Fruit fly (Drosophila melanogaster): ENCODE data around the gene SP1029.

The SP1029 gene

dm6 chr3R:29255963-29256527 lies 5.8 kb upstream of the SP1029 start, which contains the start of gene CG45544 (continued):
- TF ChIP-seq HmgD (GFP tag; optimal IDR thresholded peaks at IDR 0.05), result no peak
- no peak for TF ChIP-seq CG10147 (GFP tag; optimal IDR thresholded peaks at IDR 0.05)
- TF ChIP-seq schlank (tag; optimal IDR thresholded peaks at IDR 0.05), result no peak
- no peak for TF ChIP-seq cwo (GFP tag; optimal IDR thresholded peaks at IDR 0.05)
- peak; percentile 45 for TF ChIP-seq Rfx (GFP tag; IDR thresholded peaks at IDR 0.05)
- TF ChIP-seq Xrp1 (GFP tag; IDR thresholded peaks at IDR 0.05), result peak; percentile 10; the same call in 1 of the 2 replicates
- no peak for TF ChIP-seq trh (GFP tag; optimal IDR thresholded peaks at IDR 0.05)
- TF ChIP-seq ara (GFP tag; IDR thresholded peaks at IDR 0.05), result no peak
- no peak for TF ChIP-seq bcd (GFP tag; optimal IDR thresholded peaks at IDR 0.05)
- no peak for TF ChIP-seq Asciz (GFP tag; optimal IDR thresholded peaks at IDR 0.05)
- no peak for TF ChIP-seq Dfd (GFP tag; optimal IDR thresholded peaks at IDR 0.05)
- no peak for TF ChIP-seq ems (GFP tag; optimal IDR thresholded peaks at IDR 0.05)
- TF ChIP-seq Lim3 (GFP tag; IDR thresholded peaks at IDR 0.05), result no peak
- TF ChIP-seq her (GFP tag; optimal IDR thresholded peaks at IDR 0.05), result no peak
- TF ChIP-seq wor (GFP tag; IDR thresholded peaks at IDR 0.05), result no peak
- TF ChIP-seq Fer1 (GFP tag; optimal IDR thresholded peaks at IDR 0.05), result no peak
- TF ChIP-seq Sry-δ (GFP tag; optimal IDR thresholded peaks at IDR 0.05), result no peak
- TF ChIP-seq cad (GFP tag; optimal IDR thresholded peaks at IDR 0.05), result no peak
- no peak for TF ChIP-seq Chrac-16 (GFP tag; optimal IDR thresholded peaks at IDR 0.05)
- TF ChIP-seq Gug (GFP tag; IDR thresholded peaks at IDR 0.05), result 0 out of 4 replicates have a peak, but pooled peaks have one; percentile 40
- no peak for TF ChIP-seq E2f1 (GFP tag; IDR thresholded peaks at IDR 0.05)
- no peak for TF ChIP-seq CG12744 (GFP tag; optimal IDR thresholded peaks at IDR 0.05)
- TF ChIP-seq CG15011 (GFP tag; optimal IDR thresholded peaks at IDR 0.05), result no peak
- TF ChIP-seq Mrtf (GFP tag; IDR thresholded peaks at IDR 0.05), result no peak
- TF ChIP-seq CG34422 (GFP tag; IDR thresholded peaks at IDR 0.05), result peak; percentile 16; the same call in 1 of the 3 replicates
- peak; percentile 22; the same call in 1 of the 2 replicates for TF ChIP-seq ssp (GFP tag; IDR thresholded peaks at IDR 0.05)
- TF ChIP-seq jigr1 (GFP tag; IDR thresholded peaks at IDR 0.05), result no peak
- TF ChIP-seq Hr51 (GFP tag; optimal IDR thresholded peaks at IDR 0.05), result no peak
- no peak for TF ChIP-seq en (GFP tag; optimal IDR thresholded peaks at IDR 0.05)
- peak; percentile 55 for TF ChIP-seq row (GFP tag; IDR thresholded peaks at IDR 0.05)
- TF ChIP-seq CG17912 (GFP tag; optimal IDR thresholded peaks at IDR 0.05), result no peak
- TF ChIP-seq MESR4 (GFP tag; optimal IDR thresholded peaks at IDR 0.05), result no peak
- no peak for TF ChIP-seq CG18619 (GFP tag; optimal IDR thresholded peaks at IDR 0.05)
- TF ChIP-seq fu2 (GFP tag; optimal IDR thresholded peaks at IDR 0.05), result no peak
- no peak for TF ChIP-seq yki (optimal IDR thresholded peaks at IDR 0.05)
- peak in 1 of 2 experiments; percentile 83 for TF ChIP-seq bsh (GFP tag; optimal IDR thresholded peaks at IDR 0.05)
- no peak for TF ChIP-seq CG16813 (GFP tag; IDR thresholded peaks at IDR 0.05; ENCODE audit: partially characterized antibody)
- TF ChIP-seq repo (GFP tag; optimal IDR thresholded peaks at IDR 0.05), result no peak
- no peak for TF ChIP-seq bbx (GFP tag; IDR thresholded peaks at IDR 0.05; ENCODE audit: partially characterized antibody)
- no peak for TF ChIP-seq CG4730 (GFP tag; IDR thresholded peaks at IDR 0.05)
- TF ChIP-seq Hr78 (GFP tag; optimal IDR thresholded peaks at IDR 0.05), result no peak
- no peak for TF ChIP-seq inv (GFP tag; IDR thresholded peaks at IDR 0.05; ENCODE audit: partially characterized antibody)
- TF ChIP-seq cg (GFP tag; optimal IDR thresholded peaks at IDR 0.05), result no peak
- TF ChIP-seq oc (tag; optimal IDR thresholded peaks at IDR 0.05), result no peak
- no peak for TF ChIP-seq NFAT (GFP tag; IDR thresholded peaks at IDR 0.05)
- no peak for TF ChIP-seq CG15479 (GFP tag; optimal IDR thresholded peaks at IDR 0.05)
- TF ChIP-seq CG6791 (GFP tag; IDR thresholded peaks at IDR 0.05; ENCODE audit: partially characterized antibody), result no peak
- no peak for TF ChIP-seq CG12104 (GFP tag; optimal IDR thresholded peaks at IDR 0.05)
- TF ChIP-seq sug (tag; optimal IDR thresholded peaks at IDR 0.05), result no peak
- TF ChIP-seq Rx (GFP tag; IDR thresholded peaks at IDR 0.05), result no peak
- TF ChIP-seq CG10267 (tag; optimal IDR thresholded peaks at IDR 0.05), result no peak
